Worm (Caenorhabditis elegans): Measurements from ENCODE around the gene ceh-20.

DNA sequence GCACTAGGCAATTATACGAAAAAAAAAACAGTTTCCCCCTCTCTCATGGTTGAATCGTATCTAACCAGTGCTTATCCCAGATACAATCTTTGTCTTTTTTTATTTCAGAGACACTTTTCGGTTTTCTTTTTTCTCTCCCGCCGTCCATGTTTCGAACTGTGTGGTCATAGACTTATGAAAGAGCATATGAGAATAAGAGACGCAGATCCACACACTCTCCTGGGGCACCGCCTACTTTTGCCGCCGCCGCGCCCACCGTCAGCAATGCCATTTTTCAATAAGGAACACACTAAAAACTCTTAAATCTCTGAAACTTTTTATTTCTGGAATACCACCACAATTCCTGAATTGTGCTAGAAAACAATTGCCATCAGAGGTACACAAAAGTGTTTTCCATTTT, 10.2 kb downstream of the ceh-20 start, which contains the start of gene prk-1:
- TF ChIP-seq ceh-82 (tag; optimal IDR thresholded peaks at IDR 0.05) (no peak), elt-1 (tag; optimal IDR thresholded peaks at IDR 0.05) (no peak), egl-27 (tag; optimal IDR thresholded peaks at IDR 0.05) (no peak), elt-3 (tag; optimal IDR thresholded peaks at IDR 0.05) (no peak), zag-1 (tag; optimal IDR thresholded peaks at IDR 0.05) (no peak), unc-62 (GFP tag; optimal IDR thresholded peaks at IDR 0.05) (no peak)
